Worm (Caenorhabditis elegans) whole organism, mixed stage, embryonic: ENCODE results near the gene exc-5.

Experiments used
- blmp-1 ChIP-seq: fragments of 150-350 bp; optimal IDR thresholded peaks from 2 replicates; lab custom pipeline; 2014; ENCODE audit warnings: missing biosample characterization, missing genetic modification characterization
- cnd-1 ChIP-seq: fragments of 200-800 bp; sonication (Bioruptor generic); optimal IDR thresholded peaks from 2 replicates; lab custom pipeline; 2018; ENCODE audit warnings: mild to moderate bottlenecking, missing genetic modification characterization, missing compliant biosample characterization
- elt-1 ChIP-seq: sonication (generic microtip); optimal IDR thresholded peaks from 2 replicates; lab custom pipeline; 2017; ENCODE audit warnings: missing genetic modification characterization, mild to moderate bottlenecking, missing compliant biosample characterization, antibody characterized with exemption, moderate library complexity, borderline replicate concordance; ENCODE audit not compliant: insufficient read depth
- elt-3 ChIP-seq: fragments of 150-350 bp; optimal IDR thresholded peaks from 2 replicates; lab custom pipeline; 2014; ENCODE audit warnings: missing biosample characterization, missing genetic modification characterization
- flh-1 ChIP-seq: fragments of 200-800 bp; sonication (Bioruptor generic); optimal IDR thresholded peaks from 2 replicates; lab custom pipeline; 2018; ENCODE audit warnings: mild to moderate bottlenecking, missing genetic modification characterization, moderate library complexity, missing compliant biosample characterization
- hlh-1 ChIP-seq: fragments of 150-350 bp; optimal IDR thresholded peaks from 2 replicates; lab custom pipeline; 2014; ENCODE audit warnings: missing biosample characterization, missing genetic modification reagents, missing genetic modification characterization
- lin-13 ChIP-seq: fragments of 150-350 bp; optimal IDR thresholded peaks from 2 replicates; lab custom pipeline; 2014; ENCODE audit warnings: missing biosample characterization, missing genetic modification characterization
- mep-1 ChIP-seq: fragments of 150-350 bp; optimal IDR thresholded peaks from 2 replicates; lab custom pipeline; 2017; ENCODE audit warnings: missing biosample characterization, missing genetic modification reagents, missing genetic modification characterization, inconsistent platforms
- nhr-12 ChIP-seq: fragments of 150-350 bp; optimal IDR thresholded peaks from 2 replicates; lab custom pipeline; 2014; ENCODE audit warnings: missing biosample characterization, missing genetic modification characterization
- nhr-2 ChIP-seq: fragments of 150-350 bp; optimal IDR thresholded peaks from 2 replicates; lab custom pipeline; 2014; ENCODE audit warnings: missing biosample characterization, missing genetic modification characterization
- pha-4 ChIP-seq: fragments of 150-350 bp; optimal IDR thresholded peaks from 2 replicates; lab custom pipeline; 2018; ENCODE audit warnings: missing biosample characterization, missing genetic modification reagents, missing genetic modification characterization
- sptf-1 ChIP-seq: sonication (generic microtip); optimal IDR thresholded peaks from 2 replicates; lab custom pipeline; 2017; ENCODE audit warnings: mild to moderate bottlenecking, missing genetic modification characterization, moderate library complexity, missing compliant biosample characterization
- unc-39 ChIP-seq: fragments of 150-350 bp; optimal IDR thresholded peaks from 2 replicates; lab custom pipeline; 2014; ENCODE audit warnings: missing biosample characterization, missing genetic modification characterization
- ztf-11 ChIP-seq: fragments of 150-350 bp; optimal IDR thresholded peaks from 2 replicates; lab custom pipeline; 2014; ENCODE audit warnings: missing biosample characterization, missing genetic modification characterization

DNA sequence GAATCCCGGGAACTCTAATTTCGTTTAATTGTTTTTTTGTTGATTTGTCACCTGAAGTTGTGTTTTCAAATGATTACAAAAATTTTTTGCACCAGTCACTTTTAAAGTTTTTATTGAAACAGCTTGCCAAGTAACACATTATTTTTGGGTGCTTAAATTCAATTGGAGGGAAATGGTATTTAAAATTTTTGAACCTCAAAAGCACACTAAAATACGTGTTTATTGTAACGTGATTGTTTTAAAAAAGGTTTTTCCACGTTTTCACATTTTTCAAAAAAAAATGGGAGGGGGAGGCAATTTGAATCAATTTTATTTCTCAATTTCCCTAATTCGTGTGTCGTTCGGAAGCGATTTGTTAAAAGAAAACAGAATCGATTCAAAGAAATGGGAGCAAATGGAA lies 7.7 kb upstream of the exc-5 start, which contains the start of gene T28C6.5:
- TF ChIP-seq mep-1 (tag; lab: Kevin White, UChicago) = no peak
- TF ChIP-seq elt-3 = no peak
- no peak for TF ChIP-seq ztf-11 (tag; lab: Kevin White, UChicago)
- no peak for TF ChIP-seq hlh-1 (tag; lab: Kevin White, UChicago)
- no peak for TF ChIP-seq nhr-12 (tag; lab: Kevin White, UChicago)
- no peak for TF ChIP-seq elt-1 (tag; lab: Kevin White, UChicago)
- no peak for TF ChIP-seq pha-4
- no peak for TF ChIP-seq blmp-1 (tag; lab: Kevin White, UChicago)
- TF ChIP-seq unc-39 (tag; lab: Kevin White, UChicago) = no peak
- no peak for TF ChIP-seq cnd-1
- TF ChIP-seq flh-1 (GFP tag; lab: Kevin White, UChicago) = no peak
- no peak for TF ChIP-seq sptf-1 (tag; lab: Kevin White, UChicago)
- TF ChIP-seq lin-13 (tag; lab: Kevin White, UChicago) = no peak
- TF ChIP-seq nhr-2 (tag; lab: Kevin White, UChicago) = no peak
